Worm (Caenorhabditis elegans): ENCODE data around the gene cal-5.

Gene cal-5

DNA sequence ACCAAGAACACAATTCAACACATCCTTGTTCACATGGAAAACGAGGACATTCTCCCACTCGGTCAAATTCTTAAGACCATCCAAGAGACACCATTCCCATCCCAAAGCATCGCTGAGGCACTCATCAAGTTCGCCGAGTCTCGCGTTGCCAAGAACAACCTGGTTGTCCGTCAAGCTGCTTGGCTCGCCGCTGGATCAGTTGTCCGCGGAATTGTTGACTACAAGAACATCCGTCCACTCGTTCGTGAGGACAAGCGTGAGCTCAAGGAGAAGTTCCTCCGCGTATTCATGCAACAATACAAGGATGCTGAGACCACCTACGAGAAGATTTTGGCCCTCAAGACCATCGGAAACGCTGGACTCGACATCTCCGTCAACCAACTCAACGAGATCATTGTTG is 24.6 kb upstream of the cal-5 start:
- no peak for TF ChIP-seq unc-55 (GFP tag; optimal IDR thresholded peaks at IDR 0.05)

DNA sequence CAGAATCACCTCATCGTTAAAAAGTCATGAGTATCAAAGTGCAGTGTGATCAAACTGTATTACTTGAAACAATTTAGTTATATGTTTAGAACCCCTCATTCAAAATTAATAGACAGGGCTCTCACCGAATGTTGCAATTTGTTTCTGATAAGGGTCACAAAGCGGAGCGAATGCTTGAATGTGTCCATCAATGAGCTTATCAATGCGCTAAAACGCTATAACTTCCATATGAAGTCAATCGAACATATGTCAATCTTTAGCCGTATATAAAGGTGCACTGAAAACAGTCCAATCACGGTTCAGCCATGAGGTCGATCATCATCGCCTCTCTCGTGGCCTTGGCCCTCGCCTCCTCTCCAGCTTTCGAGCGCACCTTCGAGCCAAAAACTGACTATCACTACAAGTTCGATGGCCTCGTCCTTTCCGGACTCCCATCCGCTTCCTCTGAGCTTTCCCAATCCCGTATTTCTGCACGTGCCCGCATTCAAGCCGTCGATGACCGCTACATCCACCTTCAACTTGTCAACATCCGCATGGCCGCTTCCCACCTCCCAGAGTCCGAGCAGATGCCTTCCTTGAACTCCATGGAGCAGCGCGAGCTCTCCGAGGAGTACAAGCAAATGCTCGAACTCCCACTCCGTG is 23.1 kb upstream of the cal-5 start, which contains the start of gene vit-2:
TSS of gene vit-2 (plus strand) at position 305 of the 642 bp plus-strand sequence.
- TF ChIP-seq C34F6.9 (tag; optimal IDR thresholded peaks at IDR 0.05): no peak
- no peak for TF ChIP-seq nhr-25 (tag; optimal IDR thresholded peaks at IDR 0.05)
- TF ChIP-seq snpc-4 (tag; optimal IDR thresholded peaks at IDR 0.05): no peak
- no peak for TF ChIP-seq ztf-1 (GFP tag; conservative IDR thresholded peaks at IDR 0.05)
- no peak for TF ChIP-seq elt-1 (tag; optimal IDR thresholded peaks at IDR 0.05)
- TF ChIP-seq fos-1 (tag; optimal IDR thresholded peaks at IDR 0.05): no peak
- TF ChIP-seq ZK546.5 (tag; optimal IDR thresholded peaks at IDR 0.05): no peak
- no peak for TF ChIP-seq gmeb-1 (tag; optimal IDR thresholded peaks at IDR 0.05)
- TF ChIP-seq dmd-4 (tag; optimal IDR thresholded peaks at IDR 0.05): no peak
- no peak for TF ChIP-seq lsy-2 (tag; optimal IDR thresholded peaks at IDR 0.05)

DNA sequence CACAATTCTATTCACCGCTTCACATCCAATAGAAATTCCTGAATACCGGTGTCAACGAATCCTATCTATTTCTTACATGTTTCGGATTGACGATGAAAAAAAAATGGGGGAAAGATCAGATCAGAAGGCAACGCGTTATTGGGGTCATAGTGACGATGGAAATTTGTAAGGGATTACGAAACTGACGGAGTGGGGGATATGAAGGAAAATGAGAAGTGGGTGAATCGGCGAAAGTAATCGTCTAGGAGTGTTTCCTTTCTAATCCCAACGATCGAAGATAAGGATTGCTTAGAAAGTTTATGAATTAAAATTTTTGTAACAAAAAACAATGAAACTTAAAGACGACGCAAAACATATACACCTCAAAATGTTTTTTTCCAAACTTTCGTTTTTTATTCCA is 21.2 kb upstream of the cal-5 start:
- peak; percentile 23 for TF ChIP-seq elt-1 (tag; optimal IDR thresholded peaks at IDR 0.05)
- TF ChIP-seq lin-39 (tag; optimal IDR thresholded peaks at IDR 0.05): no peak
- no peak for TF ChIP-seq fos-1 (tag; optimal IDR thresholded peaks at IDR 0.05)
- peak; percentile 39 for TF ChIP-seq blmp-1 (tag; optimal IDR thresholded peaks at IDR 0.05; ENCODE audit: insufficient read depth)
- no peak for TF ChIP-seq sma-3 (GFP tag; optimal IDR thresholded peaks at IDR 0.05)
- TF ChIP-seq aly-2 (tag; optimal IDR thresholded peaks at IDR 0.05): no peak
- no peak for TF ChIP-seq ztf-11 (tag; optimal IDR thresholded peaks at IDR 0.05)
- peak; percentile 29 for TF ChIP-seq nhr-21 (tag; optimal IDR thresholded peaks at IDR 0.05)
- TF ChIP-seq peb-1 (tag; optimal IDR thresholded peaks at IDR 0.05): no peak
- no peak for TF ChIP-seq crh-2 (tag; optimal IDR thresholded peaks at IDR 0.05)
- TF ChIP-seq nhr-25 (tag; optimal IDR thresholded peaks at IDR 0.05): no peak
- TF ChIP-seq nhr-23 (tag; optimal IDR thresholded peaks at IDR 0.05): no peak
- TF ChIP-seq dmd-4 (tag; optimal IDR thresholded peaks at IDR 0.05): no peak
- TF ChIP-seq ceh-16 (tag; optimal IDR thresholded peaks at IDR 0.05): no peak
- TF ChIP-seq snpc-4 (tag; optimal IDR thresholded peaks at IDR 0.05): no peak
- TF ChIP-seq nhr-12 (tag; optimal IDR thresholded peaks at IDR 0.05): no peak
- no peak for TF ChIP-seq elt-3 (tag; optimal IDR thresholded peaks at IDR 0.05)
- TF ChIP-seq R02D3.7 (tag; optimal IDR thresholded peaks at IDR 0.05): no peak
- TF ChIP-seq nhr-77 (tag; optimal IDR thresholded peaks at IDR 0.05): no peak
- TF ChIP-seq sma-9 (GFP tag; optimal IDR thresholded peaks at IDR 0.05): no peak
- no peak for TF ChIP-seq sma-9 (tag; optimal IDR thresholded peaks at IDR 0.05)
- no peak for TF ChIP-seq unc-39 (tag; optimal IDR thresholded peaks at IDR 0.05)
- no peak for TF ChIP-seq C34F6.9 (tag; optimal IDR thresholded peaks at IDR 0.05)
- TF ChIP-seq mab-5 (tag; optimal IDR thresholded peaks at IDR 0.05): no peak

DNA sequence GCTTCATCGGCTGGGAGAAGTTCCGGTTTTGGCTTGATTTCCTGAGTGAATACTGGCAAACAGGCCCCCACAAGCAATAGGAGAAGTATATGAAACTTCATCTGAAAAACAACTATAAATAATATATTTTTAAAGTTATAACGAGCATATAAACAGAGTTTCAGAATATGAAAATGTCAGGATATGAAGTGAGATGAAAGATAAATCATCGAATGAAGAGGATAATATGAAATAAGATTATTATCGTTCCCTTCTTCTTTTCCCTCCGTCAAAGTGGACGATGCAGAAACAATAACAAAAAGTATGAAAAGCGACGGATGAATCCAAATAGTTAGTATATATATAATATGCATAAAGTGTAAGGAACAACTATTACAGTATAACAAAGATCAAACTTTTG is 19.2 kb upstream of the cal-5 start, which contains the start of gene acn-1:
TSS of gene acn-1 (minus strand) at position 101 of the 400 bp plus-strand sequence.
- TF ChIP-seq skn-1 (tag; optimal IDR thresholded peaks at IDR 0.05) (no peak), R02D3.7 (tag; optimal IDR thresholded peaks at IDR 0.05) (no peak), nhr-25 (tag; optimal IDR thresholded peaks at IDR 0.05) (no peak), unc-39 (tag; optimal IDR thresholded peaks at IDR 0.05) (no peak), sma-9 (GFP tag; optimal IDR thresholded peaks at IDR 0.05) (no peak), sma-9 (tag; optimal IDR thresholded peaks at IDR 0.05) (no peak), ztf-4 (tag; optimal IDR thresholded peaks at IDR 0.05) (no peak), snpc-4 (tag; optimal IDR thresholded peaks at IDR 0.05) (no peak)

DNA sequence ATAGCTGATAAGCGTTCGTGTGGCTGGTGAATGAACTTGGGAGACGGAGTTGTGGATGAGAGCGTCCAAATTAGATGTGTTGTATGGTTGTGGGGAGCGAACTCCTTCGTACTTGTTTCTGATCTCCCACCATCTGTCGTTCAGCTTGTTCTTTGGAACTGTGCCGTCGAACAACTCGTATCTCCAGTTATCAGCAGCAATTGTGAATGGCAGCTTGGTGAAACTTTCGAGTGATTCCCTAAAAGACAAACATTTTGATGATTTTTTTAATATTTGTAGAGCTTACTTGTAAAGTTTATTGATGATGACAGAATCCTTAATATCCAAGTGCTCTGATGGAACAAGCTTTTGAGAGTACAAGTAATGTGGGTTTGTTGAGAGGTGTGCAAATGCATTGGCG is 16.2 kb upstream of the cal-5 start:
- no peak for TF ChIP-seq R02D3.7 (tag; optimal IDR thresholded peaks at IDR 0.05)
- TF ChIP-seq nhr-77 (tag; optimal IDR thresholded peaks at IDR 0.05): no peak
- no peak for TF ChIP-seq unc-55 (GFP tag; optimal IDR thresholded peaks at IDR 0.05)
- no peak for TF ChIP-seq skn-1 (tag; optimal IDR thresholded peaks at IDR 0.05)
- no peak for TF ChIP-seq nhr-129 (tag; optimal IDR thresholded peaks at IDR 0.05)
- TF ChIP-seq F13H6.1 (tag; optimal IDR thresholded peaks at IDR 0.05): no peak
- no peak for TF ChIP-seq C34F6.9 (tag; optimal IDR thresholded peaks at IDR 0.05)
- no peak for TF ChIP-seq ztf-1 (GFP tag; conservative IDR thresholded peaks at IDR 0.05)
- TF ChIP-seq dmd-4 (tag; optimal IDR thresholded peaks at IDR 0.05): no peak
- TF ChIP-seq lsy-2 (tag; optimal IDR thresholded peaks at IDR 0.05): no peak
- no peak for TF ChIP-seq blmp-1 (tag; optimal IDR thresholded peaks at IDR 0.05; ENCODE audit: insufficient read depth)
- no peak for TF ChIP-seq egl-27 (tag; optimal IDR thresholded peaks at IDR 0.05)
- no peak for TF ChIP-seq nhr-237 (tag; optimal IDR thresholded peaks at IDR 0.05)
- no peak for TF ChIP-seq Y55F3AM.14 (GFP tag; optimal IDR thresholded peaks at IDR 0.05)
- no peak for TF ChIP-seq zag-1 (tag; optimal IDR thresholded peaks at IDR 0.05)
- TF ChIP-seq aly-2 (tag; optimal IDR thresholded peaks at IDR 0.05): no peak
